Worm (Caenorhabditis elegans): Measurements from ENCODE around the gene chch-3.

ce11 chrII:9438227-9438626 is 21.4 kb downstream of the chch-3 start, which contains the start of gene chil-13:
- TF ChIP-seq zip-11 (GFP tag; IDR thresholded peaks at IDR 0.05) (no peak), lir-3 (tag; optimal IDR thresholded peaks at IDR 0.05) (no peak), ces-1 (GFP tag; optimal IDR thresholded peaks at IDR 0.05) (no peak), lsy-2 (tag; optimal IDR thresholded peaks at IDR 0.05) (no peak), ZK546.5 (tag; optimal IDR thresholded peaks at IDR 0.05) (no peak), mep-1 (tag; optimal IDR thresholded peaks at IDR 0.05) (no peak), nhr-6 (tag; optimal IDR thresholded peaks at IDR 0.05) (no peak), nhr-48 (tag; optimal IDR thresholded peaks at IDR 0.05) (no peak), Y48G9A.11 (GFP tag; IDR thresholded peaks at IDR 0.05) (no peak), zag-1 (tag; optimal IDR thresholded peaks at IDR 0.05) (no peak)
